Fruit fly (Drosophila melanogaster): Measurements from ENCODE around the gene Ost48.
A peak's percentile ranks its signal among the peaks of the same experiment; 100 is the strongest.

The Ost48 gene

DNA sequence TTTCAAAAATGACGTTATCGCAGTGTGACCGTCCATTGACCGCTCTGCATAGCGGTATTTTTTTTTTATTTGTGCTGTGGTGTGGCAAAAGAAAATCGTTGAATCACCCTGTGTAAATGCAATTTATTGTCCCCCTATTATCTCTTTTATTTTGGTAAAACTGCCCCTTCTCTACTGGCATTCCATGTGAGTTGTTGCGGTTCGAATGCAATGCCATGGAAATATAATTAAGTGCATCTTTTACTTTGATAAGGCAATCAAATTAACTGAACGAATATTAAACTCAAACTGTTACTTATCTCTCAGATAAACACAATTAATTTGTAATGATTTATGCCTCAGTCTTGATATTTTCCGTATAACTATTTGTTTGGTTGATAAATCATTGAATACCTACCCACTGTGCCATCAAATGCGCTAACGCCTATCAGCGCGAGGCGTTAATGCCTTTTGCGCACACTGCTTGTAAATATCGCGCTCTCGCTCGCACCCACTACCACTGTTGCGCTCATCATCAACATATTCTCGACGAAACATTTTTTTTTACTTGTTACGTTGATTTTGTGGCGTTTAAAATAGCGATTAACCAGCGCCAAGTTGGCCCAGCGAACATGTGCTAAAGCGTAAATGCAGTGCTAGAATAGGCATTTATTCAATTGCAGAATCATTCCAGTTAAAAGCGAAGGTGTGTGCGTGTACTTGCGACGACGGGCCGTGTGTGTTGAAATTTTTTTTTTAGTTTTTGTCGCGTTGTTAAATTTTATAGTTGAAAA lies 49.1 kb downstream of the Ost48 start (continued):
- TF ChIP-seq cas (GFP tag; IDR thresholded peaks at IDR 0.05) (no peak), E2f1 (GFP tag; IDR thresholded peaks at IDR 0.05) (peak; percentile 20; the same call in 1 of the 2 replicates), CoRest (tag; optimal IDR thresholded peaks at IDR 0.05) (peak; percentile 72), CG4617 (GFP tag; optimal IDR thresholded peaks at IDR 0.05; ENCODE audit: borderline replicate concordance) (peak; percentile 53), Deaf1 (tag; optimal IDR thresholded peaks at IDR 0.05) (no peak), slbo (GFP tag; IDR thresholded peaks at IDR 0.05) (peak; percentile 49), CG10979 (tag; optimal IDR thresholded peaks at IDR 0.05) (peak; percentile 44), CG1602 (GFP tag; optimal IDR thresholded peaks at IDR 0.05) (peak; percentile 52), CG11696 (GFP tag; IDR thresholded peaks at IDR 0.05) (no peak), exex (tag; optimal IDR thresholded peaks at IDR 0.05) (no peak), Xrp1 (GFP tag; IDR thresholded peaks at IDR 0.05) (peak; percentile 38; the same call in 1 of the 2 replicates), CG18476 (GFP tag; optimal IDR thresholded peaks at IDR 0.05) (peak; percentile 55), Lhr (GFP tag; optimal IDR thresholded peaks at IDR 0.05) (peak; percentile 61), Mes4 (GFP tag; optimal IDR thresholded peaks at IDR 0.05) (no peak), row (GFP tag; IDR thresholded peaks at IDR 0.05) (peak; percentile 80), hbn (GFP tag; IDR thresholded peaks at IDR 0.05; ENCODE audit: partially characterized antibody) (no peak), HLHmδ (GFP tag; optimal IDR thresholded peaks at IDR 0.05) (no peak), CG7786 (GFP tag; optimal IDR thresholded peaks at IDR 0.05) (peak; percentile 28), Dad (GFP tag; optimal IDR thresholded peaks at IDR 0.05) (peak; percentile 36), HmgD (GFP tag; optimal IDR thresholded peaks at IDR 0.05) (peak; percentile 52), CTCF (GFP tag; optimal IDR thresholded peaks at IDR 0.05) (no peak), jing (GFP tag; optimal IDR thresholded peaks at IDR 0.05) (peak; percentile 43), ind (GFP tag; optimal IDR thresholded peaks at IDR 0.05) (peak; percentile 65), Dll (GFP tag; IDR thresholded peaks at IDR 0.05; ENCODE audit: partially characterized antibody) (0 out of 4 replicates have a peak, but pooled peaks have one; percentile 28), CG4424 (GFP tag; optimal IDR thresholded peaks at IDR 0.05) (peak; percentile 66), CG17802 (tag; optimal IDR thresholded peaks at IDR 0.05) (peak; percentile 30), nerfin-1 (tag; optimal IDR thresholded peaks at IDR 0.05) (peak; percentile 30), CG10959 (GFP tag; IDR thresholded peaks at IDR 0.05) (no peak), Poxn (GFP tag; IDR thresholded peaks at IDR 0.05) (no peak), ash1 (GFP tag; optimal IDR thresholded peaks at IDR 0.05) (no peak), Fer3 (tag; optimal IDR thresholded peaks at IDR 0.05) (peak; percentile 18), tup (GFP tag; optimal IDR thresholded peaks at IDR 0.05) (no peak), ac (GFP tag; optimal IDR thresholded peaks at IDR 0.05) (no peak), Nf-YC (tag; optimal IDR thresholded peaks at IDR 0.05) (peak; percentile 36), D19B (GFP tag; optimal IDR thresholded peaks at IDR 0.05) (peak; percentile 28), grn (GFP tag; optimal IDR thresholded peaks at IDR 0.05) (no peak), D19A (tag; optimal IDR thresholded peaks at IDR 0.05) (no peak), odd (GFP tag; optimal IDR thresholded peaks at IDR 0.05) (no peak), pan (optimal IDR thresholded peaks at IDR 0.05) (no peak), pan (GFP tag; optimal IDR thresholded peaks at IDR 0.05 in 1 of 2, IDR thresholded peaks at IDR 0.05 in 1 of 2) (peak in 1 of 2 experiments; percentile 44), nom (GFP tag; optimal IDR thresholded peaks at IDR 0.05) (no peak), CG1647 (GFP tag; optimal IDR thresholded peaks at IDR 0.05) (no peak), pnt (GFP tag; optimal IDR thresholded peaks at IDR 0.05) (peak; percentile 25), cad (GFP tag; optimal IDR thresholded peaks at IDR 0.05) (no peak), sens (GFP tag) (peak; percentile 84), phol (tag; optimal IDR thresholded peaks at IDR 0.05) (peak; percentile 72), gt (GFP tag; IDR thresholded peaks at IDR 0.05) (no peak), grau (tag; optimal IDR thresholded peaks at IDR 0.05) (peak; percentile 58), Hr78 (GFP tag; optimal IDR thresholded peaks at IDR 0.05) (no peak), CG7987 (GFP tag; optimal IDR thresholded peaks at IDR 0.05) (no peak)
